Worm (Caenorhabditis elegans) whole organism, L4/young adult: Measurements from ENCODE around the gene ZC132.3.
"Not testable (repeated sequence)": the region's sequence is repeated elsewhere in the genome, so short reads cannot be mapped to it uniquely, and the experiment has no call there.

Experiments
- W03F9.2 ChIP-seq: fragments of 150-350 bp; optimal IDR thresholded peaks from 2 replicates; lab custom pipeline; 2014; ENCODE audit warnings: missing biosample characterization, missing genetic modification characterization
- dao-5 ChIP-seq: sonication (generic microtip); optimal IDR thresholded peaks from 2 replicates; lab custom pipeline; 2016; ENCODE audit warnings: missing genotype, missing genetic modification characterization, moderate library complexity, missing compliant biosample characterization
- him-1 ChIP-seq: sonication (generic microtip); optimal IDR thresholded peaks from 2 replicates; lab custom pipeline; 2016; ENCODE audit warnings: missing genotype, missing genetic modification reagents, missing genetic modification characterization, missing compliant biosample characterization

The ZC132.3 gene

DNA sequence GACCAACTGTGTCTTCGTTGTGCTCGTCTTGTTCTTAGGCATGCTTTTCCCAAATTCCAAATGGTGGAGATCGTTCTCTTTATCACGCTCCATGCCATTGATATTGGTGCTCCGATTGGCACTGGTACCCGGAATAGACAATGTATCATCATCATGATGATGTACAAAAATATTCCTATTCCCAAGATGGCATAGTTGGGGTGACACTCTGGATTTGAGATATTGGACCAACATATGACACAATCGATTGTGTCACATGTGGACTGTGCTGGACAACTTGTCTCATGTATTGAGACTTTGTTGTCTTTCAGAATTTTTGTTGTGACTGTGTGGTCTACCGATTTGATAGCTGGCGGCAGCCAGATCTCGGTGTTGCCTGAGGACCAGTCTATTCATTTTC lies 4.6 kb upstream of the ZC132.3 start:
- TF ChIP-seq W03F9.2 (tag; lab: Kevin White, UChicago): no peak
- no peak for TF ChIP-seq dao-5 (tag; lab: Kevin White, UChicago)
- no peak for TF ChIP-seq him-1

DNA sequence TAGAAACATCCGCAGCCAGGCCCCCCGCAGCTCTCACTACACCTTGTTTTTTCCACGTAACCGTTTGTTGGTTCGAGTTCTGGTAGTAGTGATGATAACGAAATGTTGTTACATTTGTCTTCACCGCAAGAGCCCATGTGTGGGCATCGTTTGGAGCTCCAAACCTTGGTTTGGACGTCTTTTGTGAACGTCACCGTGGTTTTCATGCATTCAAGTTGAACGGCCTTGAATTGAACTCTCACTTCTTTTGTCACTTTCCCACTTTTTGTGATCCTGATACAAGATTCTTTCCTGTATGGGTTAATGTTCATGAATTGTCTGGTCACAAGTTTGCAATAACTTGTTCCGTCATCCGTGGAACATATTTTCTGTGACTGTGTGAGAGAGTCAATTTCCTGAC lies 4.2 kb upstream of the ZC132.3 start:
- no peak for TF ChIP-seq W03F9.2 (tag; lab: Kevin White, UChicago)
- no peak for TF ChIP-seq dao-5 (tag; lab: Kevin White, UChicago)
- TF ChIP-seq him-1: no peak

DNA sequence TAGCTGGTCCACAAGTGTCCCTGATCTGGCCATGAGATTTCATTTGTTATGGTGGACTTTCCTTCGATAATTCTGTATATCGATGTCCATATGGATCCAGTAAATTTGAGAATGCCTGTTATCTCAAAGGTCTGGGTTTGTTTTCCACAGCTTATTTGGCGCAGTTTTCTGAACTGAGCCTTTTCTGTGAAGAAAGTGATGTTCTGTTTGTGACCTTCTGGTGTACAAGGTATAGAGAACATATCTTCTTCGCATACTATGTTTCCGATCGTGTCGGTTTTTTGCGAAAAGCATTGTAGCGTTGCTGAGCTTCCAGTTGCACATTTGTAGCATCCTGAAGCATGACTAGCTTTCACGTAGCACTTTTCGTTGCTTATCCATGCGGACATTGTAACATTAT lies 3.2 kb upstream of the ZC132.3 start:
- TF ChIP-seq him-1: no peak
- TF ChIP-seq W03F9.2 (tag; lab: Kevin White, UChicago): no peak
- TF ChIP-seq dao-5 (tag; lab: Kevin White, UChicago): no peak

DNA sequence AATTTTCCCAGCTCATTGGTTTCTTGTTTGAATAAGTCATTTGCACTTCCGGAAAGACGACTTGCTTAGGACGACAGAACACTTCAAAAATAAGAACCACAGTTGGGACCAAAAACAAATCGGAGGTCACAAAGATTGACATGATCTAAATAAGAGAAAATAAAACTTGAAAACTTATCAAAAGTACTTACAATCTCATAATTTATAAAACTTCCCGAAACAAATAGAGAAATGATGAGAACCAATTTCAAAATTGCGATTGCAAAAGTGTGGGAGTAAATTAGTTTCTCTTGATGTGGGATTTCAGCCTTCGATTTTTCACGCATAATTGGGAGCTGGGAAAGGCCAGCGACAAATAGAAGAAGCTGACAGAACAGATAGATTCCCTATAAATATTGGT lies 1.1 kb downstream of the ZC132.3 start, which contains the start of gene ZC132.11:
Gene ZC132.11, minus strand, starts transcription at position 101 of the 400 bp plus-strand sequence.
- no peak for TF ChIP-seq W03F9.2 (tag; lab: Kevin White, UChicago)
- no peak for TF ChIP-seq dao-5 (tag; lab: Kevin White, UChicago)
- TF ChIP-seq him-1: no peak

DNA sequence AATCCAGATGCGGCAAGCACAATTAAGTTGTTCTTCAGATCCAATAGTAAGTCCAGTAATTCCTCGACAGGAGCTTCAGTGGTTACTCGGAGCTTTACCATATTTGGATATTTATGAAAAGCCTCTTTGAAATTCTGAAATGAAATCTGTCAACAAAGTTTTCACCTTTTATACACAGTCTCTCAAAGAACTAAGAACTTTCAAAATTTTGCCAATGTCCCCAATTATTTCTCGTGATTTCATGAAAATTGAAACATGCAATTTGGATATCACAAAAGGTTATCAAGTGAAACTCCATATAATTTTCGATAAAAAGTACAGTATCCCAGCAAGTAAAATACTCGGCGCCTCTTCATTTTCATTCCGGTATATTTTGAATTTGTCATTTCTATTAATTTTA lies 3.7 kb downstream of the ZC132.3 start, which contains the start of gene F47D2.11:
Gene F47D2.11, minus strand, starts transcription at position 101 of the 400 bp plus-strand sequence.
- TF ChIP-seq W03F9.2 (tag; lab: Kevin White, UChicago) (no peak), him-1 (no peak), dao-5 (tag; lab: Kevin White, UChicago) (no peak)

DNA sequence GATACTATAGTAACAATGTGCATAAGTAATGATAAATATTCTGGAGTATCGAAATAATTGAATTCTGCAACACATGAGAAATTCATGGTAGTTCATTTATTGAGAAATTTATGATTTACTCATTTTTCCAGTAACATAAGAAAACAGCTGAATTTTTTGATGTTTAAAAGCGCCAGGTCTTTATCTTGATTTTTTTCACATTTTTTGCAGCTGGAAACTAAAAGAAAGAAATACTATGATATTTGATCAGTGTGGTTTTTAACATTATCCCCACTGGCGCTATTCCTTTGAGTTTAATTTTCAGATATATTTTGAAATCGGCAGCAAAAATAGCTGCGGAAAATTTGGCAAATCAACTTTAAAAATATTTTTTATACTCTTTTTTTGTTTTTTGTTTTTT lies 6.2 kb downstream of the ZC132.3 start, which contains the start of gene srh-194:
Gene srh-194, minus strand, starts transcription at position 101 of the 400 bp plus-strand sequence.
- not testable (repeated sequence) for TF ChIP-seq dao-5 (tag; lab: Kevin White, UChicago); W03F9.2 (tag; lab: Kevin White, UChicago); him-1

DNA sequence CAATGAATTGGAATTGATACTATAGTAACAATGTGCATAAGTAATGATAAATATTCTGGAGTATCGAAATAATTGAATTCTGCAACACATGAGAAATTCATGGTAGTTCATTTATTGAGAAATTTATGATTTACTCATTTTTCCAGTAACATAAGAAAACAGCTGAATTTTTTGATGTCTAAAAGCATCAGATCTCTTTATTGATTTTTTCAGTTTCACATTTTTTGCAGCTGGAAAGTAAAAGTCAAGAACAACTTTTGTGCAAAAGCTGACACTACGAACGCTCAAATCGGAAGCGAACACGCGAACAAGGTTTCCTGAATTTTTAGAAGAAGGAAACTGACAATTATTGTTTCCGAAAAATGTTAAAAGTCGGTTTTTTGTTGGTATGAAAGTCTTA lies 9.5 kb downstream of the ZC132.3 start, which contains the start of gene srh-193:
Gene srh-193, minus strand, starts transcription at position 101 of the 400 bp plus-strand sequence.
- TF ChIP-seq W03F9.2 (tag; lab: Kevin White, UChicago); him-1; dao-5 (tag; lab: Kevin White, UChicago): not testable (repeated sequence)

DNA sequence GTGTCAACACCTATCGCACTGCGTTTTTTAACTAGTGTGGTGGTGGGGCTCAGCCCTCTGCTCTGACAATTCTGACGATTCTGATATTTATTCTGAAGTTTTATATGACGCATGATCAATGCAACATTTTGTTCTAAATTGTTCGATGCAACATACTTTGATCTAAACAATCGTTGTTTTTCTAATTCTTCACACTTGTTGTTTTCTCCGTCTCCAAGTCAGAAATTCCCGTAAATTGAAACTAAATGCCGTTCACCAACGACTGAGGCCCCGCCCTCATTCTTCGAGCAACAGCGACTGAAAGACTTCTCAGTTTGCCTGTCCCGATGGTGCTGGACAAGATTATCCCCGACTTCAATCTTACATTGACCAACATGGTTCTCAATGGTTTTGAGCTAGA lies 14.9 kb downstream of the ZC132.3 start, which contains the start of gene srt-19:
Gene srt-19, plus strand, starts transcription at position 301 of the 400 bp plus-strand sequence.
- not testable (repeated sequence) for TF ChIP-seq him-1; W03F9.2 (tag; lab: Kevin White, UChicago); dao-5 (tag; lab: Kevin White, UChicago)

DNA sequence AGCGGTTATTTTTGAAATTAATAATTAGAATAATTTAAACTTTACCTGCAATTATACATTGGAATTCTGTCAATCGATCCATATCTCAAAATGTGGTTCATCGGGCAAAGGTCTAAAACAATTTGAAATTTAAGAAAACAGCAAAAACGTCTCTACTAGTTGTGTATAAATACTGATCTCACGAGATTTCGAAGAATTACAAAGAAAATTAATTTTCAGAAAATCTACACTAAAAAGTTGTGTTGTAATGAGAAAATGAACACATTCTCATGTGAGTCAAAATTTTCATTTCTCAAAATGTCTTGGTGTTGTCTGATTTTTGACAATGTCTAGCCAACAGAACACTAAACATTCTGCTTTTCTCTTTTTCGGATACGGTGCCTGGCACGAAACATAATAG lies 17.9 kb downstream of the ZC132.3 start, which contains the start of gene srt-37:
Gene srt-37, minus strand, starts transcription at position 101 of the 400 bp plus-strand sequence.
- not testable (repeated sequence) for TF ChIP-seq W03F9.2 (tag; lab: Kevin White, UChicago); him-1; dao-5 (tag; lab: Kevin White, UChicago)

DNA sequence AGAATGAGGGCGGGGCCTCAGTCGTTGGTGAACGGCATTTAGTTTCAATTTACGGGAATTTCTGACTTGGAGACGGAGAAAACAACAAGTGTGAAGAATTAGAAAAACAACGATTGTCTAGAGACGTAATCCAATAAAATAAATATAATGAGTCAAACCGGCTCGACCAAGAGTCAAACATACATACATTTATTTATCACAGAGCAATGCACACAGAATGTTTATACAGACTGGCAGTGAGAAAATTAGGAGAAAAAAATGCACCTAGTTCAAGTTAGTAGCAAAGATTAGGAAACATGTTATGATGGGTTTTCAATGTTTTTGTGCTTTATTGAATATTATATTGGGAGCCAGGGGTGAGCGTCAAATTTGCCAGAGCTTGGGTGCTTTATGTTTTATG lies 20.9 kb downstream of the ZC132.3 start, which contains the start of gene srt-20:
Gene srt-20, minus strand, starts transcription at position 101 of the 400 bp plus-strand sequence.
- not testable (repeated sequence) for TF ChIP-seq dao-5 (tag; lab: Kevin White, UChicago); W03F9.2 (tag; lab: Kevin White, UChicago); him-1

DNA sequence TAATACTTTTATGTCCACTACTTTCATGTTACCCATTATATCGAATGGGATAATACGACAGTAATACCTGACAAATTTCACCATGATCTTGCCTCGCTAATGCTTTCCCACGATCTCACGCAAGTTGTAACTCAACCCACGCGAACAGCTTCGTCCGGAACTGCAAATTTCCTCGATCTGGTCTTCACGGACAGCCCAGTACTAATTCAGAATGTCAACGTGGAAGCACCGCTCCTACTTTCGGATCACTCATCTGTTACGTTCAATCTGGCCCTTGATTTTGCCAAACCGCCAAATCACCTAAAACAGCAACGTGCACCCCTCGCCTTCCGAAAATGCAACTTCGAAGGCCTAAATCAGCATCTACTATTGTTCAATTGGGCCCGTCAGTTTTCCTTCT lies 26.3 kb downstream of the ZC132.3 start:
- no peak for TF ChIP-seq dao-5 (tag; lab: Kevin White, UChicago)
- no peak for TF ChIP-seq him-1
- no peak for TF ChIP-seq W03F9.2 (tag; lab: Kevin White, UChicago)

DNA sequence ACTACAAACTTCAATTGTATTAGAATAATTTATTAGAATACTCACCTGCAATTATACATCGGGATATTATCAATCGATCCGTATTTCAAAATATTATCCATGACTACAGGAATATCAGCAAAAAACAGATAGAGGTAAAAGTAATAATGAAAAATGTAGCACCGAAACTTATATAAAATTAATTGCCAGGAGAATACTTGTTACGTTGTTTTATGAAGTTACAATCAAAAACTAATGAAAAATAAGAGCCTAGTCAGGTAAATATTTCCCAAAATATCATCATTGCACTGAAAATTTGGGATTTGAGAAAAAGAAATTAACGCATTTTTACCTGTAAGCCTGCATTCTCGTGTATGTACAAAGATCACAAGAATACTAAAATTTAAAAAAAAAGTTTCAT lies 28.4 kb downstream of the ZC132.3 start, which contains the start of gene srt-38:
Gene srt-38, minus strand, starts transcription at position 101 of the 400 bp plus-strand sequence.
- not testable (repeated sequence) for TF ChIP-seq dao-5 (tag; lab: Kevin White, UChicago); W03F9.2 (tag; lab: Kevin White, UChicago); him-1

DNA sequence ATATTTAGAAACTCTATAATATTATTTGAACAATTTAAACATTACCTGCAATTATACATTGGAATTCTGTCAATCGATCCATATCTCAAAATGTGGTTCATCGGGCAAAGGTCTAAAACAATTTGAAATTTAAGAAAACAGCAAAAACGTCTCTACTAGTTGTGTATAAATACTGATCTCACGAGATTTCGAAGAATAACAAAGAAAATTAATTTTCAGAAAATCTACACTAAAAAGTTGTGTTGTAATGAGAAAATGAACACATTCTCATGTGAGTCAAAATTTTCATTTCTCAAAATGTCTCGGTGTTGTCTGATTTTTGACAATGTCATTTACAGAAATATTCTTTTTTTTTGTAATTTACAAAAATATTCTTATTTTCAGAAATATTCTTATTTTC lies 31.4 kb downstream of the ZC132.3 start, which contains the start of gene srt-36:
Gene srt-36, minus strand, starts transcription at position 101 of the 400 bp plus-strand sequence.
- not testable (repeated sequence) for TF ChIP-seq him-1; W03F9.2 (tag; lab: Kevin White, UChicago); dao-5 (tag; lab: Kevin White, UChicago)

DNA sequence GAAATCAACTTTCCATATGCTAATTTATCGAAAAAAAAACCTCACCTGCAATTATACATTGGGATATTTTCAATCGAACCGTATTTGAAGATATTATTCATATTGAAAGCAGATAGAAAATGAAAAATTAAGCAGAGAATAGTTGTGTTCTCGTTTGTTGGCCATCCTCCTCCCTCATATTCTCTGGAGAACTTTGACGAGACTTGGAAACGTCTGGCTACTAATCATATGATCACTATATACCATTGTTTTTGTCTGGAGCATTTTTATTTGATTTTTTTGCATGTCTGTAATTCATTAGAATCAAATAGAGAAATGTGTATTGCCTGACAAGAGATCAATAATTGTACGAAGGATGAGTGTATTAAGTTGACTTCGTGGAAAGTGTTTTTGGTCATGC lies 35.1 kb downstream of the ZC132.3 start, which contains the start of gene srt-35:
Gene srt-35, minus strand, starts transcription at position 101 of the 400 bp plus-strand sequence.
- TF ChIP-seq him-1 (no peak), W03F9.2 (tag; lab: Kevin White, UChicago) (no peak), dao-5 (tag; lab: Kevin White, UChicago) (no peak)
